Fruit fly (Drosophila melanogaster) whole organism, pupa: ENCODE data around the gene Rh4.

ENCODE experiments used
- CG10348 ChIP-seq: fragments of 200-800 bp; sonication (Bioruptor generic); IDR thresholded peaks from 2 replicates; pipeline ENCODE4 v1.3.6; 2022; ENCODE audit warnings: missing biosample characterization, missing genetic modification characterization
- CG13204 ChIP-seq: fragments of 200-800 bp; sonication (Bioruptor generic); optimal IDR thresholded peaks from 2 replicates; lab custom pipeline; 2018; ENCODE audit warnings: missing biosample characterization, mild to moderate bottlenecking, missing genetic modification characterization, moderate library complexity
- CG32121 ChIP-seq: fragments of 200-800 bp; sonication (Bioruptor generic); IDR thresholded peaks from 2 replicates; pipeline ENCODE4 v1.3.6; 2022; ENCODE audit warnings: missing biosample characterization, missing genetic modification characterization
- CG8159 ChIP-seq: fragments of 200-800 bp; sonication (Bioruptor generic); optimal IDR thresholded peaks from 3 replicates; lab custom pipeline; 2018; ENCODE audit warnings: missing biosample characterization, mild to moderate bottlenecking, missing genetic modification characterization, moderate library complexity
- D1 ChIP-seq: fragments of 200-800 bp; sonication (Bioruptor generic); optimal IDR thresholded peaks from 2 replicates; lab custom pipeline; 2018; ENCODE audit warnings: missing biosample characterization, mild to moderate bottlenecking, missing genetic modification characterization, moderate library complexity
- EcR ChIP-seq: fragments of 200-800 bp; sonication (Bioruptor generic); optimal IDR thresholded peaks from 3 replicates; lab custom pipeline; 2019; ENCODE audit warnings: missing biosample characterization, missing genetic modification characterization, mild to moderate bottlenecking, moderate library complexity, missing genetic modification reagents
- Ets98B ChIP-seq: fragments of 200-800 bp; sonication (Bioruptor generic); IDR thresholded peaks from 2 replicates; pipeline ENCODE4 v1.3.6; 2022; ENCODE audit warnings: missing biosample characterization, missing genetic modification characterization
- Pif1A ChIP-seq: fragments of 200-800 bp; sonication (Bioruptor generic); optimal IDR thresholded peaks from 3 replicates; lab custom pipeline; 2016; ENCODE audit warnings: missing biosample characterization, missing genetic modification characterization
- Snoo ChIP-seq: fragments of 200-800 bp; sonication (Bioruptor generic); optimal IDR thresholded peaks from 3 replicates; lab custom pipeline; 2017; ENCODE audit warnings: missing biosample characterization, mild to moderate bottlenecking, missing genetic modification characterization, inconsistent platforms
- fd96Ca ChIP-seq: fragments of 200-800 bp; sonication (Bioruptor generic); IDR thresholded peaks from 3 replicates; pipeline ENCODE4 v1.3.6; 2022; ENCODE audit warnings: missing biosample characterization, missing genetic modification characterization
- rn ChIP-seq: fragments of 200-800 bp; sonication (Bioruptor generic); IDR thresholded peaks from 2 replicates; pipeline ENCODE4 v1.3.6; 2022; ENCODE audit warnings: missing biosample characterization, missing genetic modification characterization

DNA sequence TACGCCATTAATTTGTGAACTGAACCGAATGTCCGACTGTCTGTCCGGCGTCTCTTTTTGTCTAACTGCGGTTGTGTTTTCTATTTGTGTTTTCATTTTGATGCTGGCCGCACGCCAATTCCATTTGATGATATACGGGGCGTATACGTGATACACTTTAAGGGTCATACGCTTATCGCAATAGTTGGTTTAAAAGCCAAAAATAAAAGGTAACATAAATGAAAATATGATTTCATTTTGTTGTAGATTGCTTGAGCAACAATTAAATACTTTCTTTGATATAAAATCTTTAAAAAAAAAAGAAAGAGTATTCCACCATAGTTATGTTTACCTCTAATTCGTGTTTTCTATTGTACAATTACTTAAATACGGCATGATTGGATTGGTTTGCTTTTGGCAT lies 22.7 kb upstream of the Rh4 start:
- no peak for TF ChIP-seq D1
- no peak for TF ChIP-seq Snoo (tag; lab: Kevin White, UChicago)
- TF ChIP-seq fd96Ca (GFP tag; lab: Robert Waterston, UW), result no peak
- no peak for TF ChIP-seq Pif1A (GFP tag; lab: Kevin White, UChicago)
- no peak for TF ChIP-seq CG13204
- TF ChIP-seq EcR (GFP tag; lab: Kevin White, UChicago), result no peak
- no peak for TF ChIP-seq rn (GFP tag; lab: Robert Waterston, UW)
- TF ChIP-seq Ets98B (GFP tag; lab: Robert Waterston, UW), result peak; percentile 59
- TF ChIP-seq CG10348, result no peak
- peak; percentile 81 for TF ChIP-seq CG32121
- TF ChIP-seq CG8159 (tag; lab: Kevin White, UChicago), result no peak
